Fruit fly (Drosophila melanogaster): Measurements from ENCODE around the gene Qtzl.

Qtzl gene

DNA sequence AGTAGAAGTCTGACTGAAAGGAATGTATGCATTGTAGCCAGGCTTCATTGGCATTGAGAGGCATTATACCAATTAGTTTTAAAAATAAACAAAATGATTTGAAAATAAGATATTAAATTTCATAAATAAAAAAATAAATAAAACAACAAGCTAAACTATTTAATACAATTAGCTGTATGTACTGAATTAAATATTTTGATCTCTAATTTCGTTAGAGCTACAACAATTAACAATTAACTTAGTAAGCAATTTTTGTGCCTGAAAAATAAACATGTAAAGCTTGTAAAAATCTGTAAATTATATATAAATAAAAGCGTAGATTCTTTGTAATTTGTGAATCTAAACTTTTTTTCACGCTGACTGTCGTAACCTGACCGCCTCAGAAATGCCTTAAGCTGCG is 12.3 kb downstream of the Qtzl start, which contains the start of gene Rh5 (continued):
- TF ChIP-seq tll (GFP tag; optimal IDR thresholded peaks at IDR 0.05) (no peak), CG17612 (GFP tag; IDR thresholded peaks at IDR 0.05) (no peak), Adf1 (GFP tag; IDR thresholded peaks at IDR 0.05) (no peak), CG8359 (GFP tag; optimal IDR thresholded peaks at IDR 0.05; ENCODE audit: borderline replicate concordance) (no peak)

dm6 chr2L:12010100-12010876 is 14.7 kb downstream of the Qtzl start:
- no peak for TF ChIP-seq CG12744 (GFP tag; optimal IDR thresholded peaks at IDR 0.05)
- TF ChIP-seq lilli (GFP tag; optimal IDR thresholded peaks at IDR 0.05) = no peak
- no peak for TF ChIP-seq ken (GFP tag; IDR thresholded peaks at IDR 0.05)
- TF ChIP-seq sc (optimal IDR thresholded peaks at IDR 0.05) = no peak
- peak; percentile 33 for TF ChIP-seq sc (GFP tag; optimal IDR thresholded peaks at IDR 0.05)
- TF ChIP-seq CG11696 (GFP tag; IDR thresholded peaks at IDR 0.05) = no peak
- TF ChIP-seq CG17802 (tag; optimal IDR thresholded peaks at IDR 0.05) = peak; percentile 15
- peak; percentile 62 for TF ChIP-seq run (tag; optimal IDR thresholded peaks at IDR 0.05)
- no peak for TF ChIP-seq bab2 (GFP tag; optimal IDR thresholded peaks at IDR 0.05)
- no peak for TF ChIP-seq HHEX (GFP tag; optimal IDR thresholded peaks at IDR 0.05)
- no peak for TF ChIP-seq chif (GFP tag; optimal IDR thresholded peaks at IDR 0.05)
- peak; percentile 89 for TF ChIP-seq CG13894 (tag; optimal IDR thresholded peaks at IDR 0.05)
- no peak for TF ChIP-seq gfzf (GFP tag; optimal IDR thresholded peaks at IDR 0.05)
- TF ChIP-seq CG18764 (GFP tag; optimal IDR thresholded peaks at IDR 0.05) = no peak
- TF ChIP-seq gcm2 (GFP tag; optimal IDR thresholded peaks at IDR 0.05) = no peak
- no peak for TF ChIP-seq CG6813 (GFP tag; optimal IDR thresholded peaks at IDR 0.05)
- peak; percentile 65 for TF ChIP-seq grn (GFP tag; optimal IDR thresholded peaks at IDR 0.05)
- TF ChIP-seq CG11560 (tag; IDR thresholded peaks at IDR 0.05) = no peak
- no peak for TF ChIP-seq CG6854 (GFP tag; optimal IDR thresholded peaks at IDR 0.05)
- peak; percentile 19 for TF ChIP-seq repo (GFP tag; optimal IDR thresholded peaks at IDR 0.05)
- TF ChIP-seq pzg (GFP tag; optimal IDR thresholded peaks at IDR 0.05) = peak; percentile 5
- TF ChIP-seq ind (GFP tag; optimal IDR thresholded peaks at IDR 0.05) = no peak
- TF ChIP-seq CkIIα-i1 (GFP tag; IDR thresholded peaks at IDR 0.05) = no peak
- no peak for TF ChIP-seq HLH3B (GFP tag; IDR thresholded peaks at IDR 0.05)
- no peak for TF ChIP-seq CG9817 (tag; optimal IDR thresholded peaks at IDR 0.05)
- TF ChIP-seq zen2 (GFP tag; IDR thresholded peaks at IDR 0.05; ENCODE audit: partially characterized antibody) = no peak
- peak; percentile 6 to 48 for TF ChIP-seq Trl (optimal IDR thresholded peaks at IDR 0.05)
- peak; percentile 6 for TF ChIP-seq Trl (GFP tag; optimal IDR thresholded peaks at IDR 0.05)
- TF ChIP-seq CG30431 (GFP tag; optimal IDR thresholded peaks at IDR 0.05) = no peak
- TF ChIP-seq CG31365 (tag; optimal IDR thresholded peaks at IDR 0.05) = no peak
- TF ChIP-seq chinmo (GFP tag; IDR thresholded peaks at IDR 0.05; ENCODE audit: partially characterized antibody) = no peak
- peak; percentile 6 for TF ChIP-seq caup (GFP tag; optimal IDR thresholded peaks at IDR 0.05; ENCODE audit: severe bottlenecking)
- peak; percentile 12 for TF ChIP-seq Asciz (GFP tag; optimal IDR thresholded peaks at IDR 0.05)
- TF ChIP-seq CG9797 (GFP tag; optimal IDR thresholded peaks at IDR 0.05) = no peak
- peak in 1 of 2 experiments; percentile 42 for TF ChIP-seq bsh (GFP tag; optimal IDR thresholded peaks at IDR 0.05)
- no peak for TF ChIP-seq chm (GFP tag; IDR thresholded peaks at IDR 0.05)
- TF ChIP-seq D (optimal IDR thresholded peaks at IDR 0.05) = peak; percentile 91
- TF ChIP-seq D (GFP tag; optimal IDR thresholded peaks at IDR 0.05) = peak; percentile 8
- no peak for TF ChIP-seq CG1602 (GFP tag; optimal IDR thresholded peaks at IDR 0.05)
- no peak for TF ChIP-seq yki (optimal IDR thresholded peaks at IDR 0.05)
- no peak for TF ChIP-seq wor (GFP tag; IDR thresholded peaks at IDR 0.05)
- TF ChIP-seq sens (GFP tag) = peak; percentile 84
- no peak for TF ChIP-seq Aef1 (GFP tag; IDR thresholded peaks at IDR 0.05)
- TF ChIP-seq bcd (GFP tag; optimal IDR thresholded peaks at IDR 0.05) = peak; percentile 44
- no peak for TF ChIP-seq CG3847 (GFP tag; IDR thresholded peaks at IDR 0.05)

Data from whole organism, embryonic.